Worm (Caenorhabditis elegans) whole organism, young adult: ENCODE results near the gene rpa-1.
A peak's percentile ranks its signal among the peaks of the same experiment; 100 is the strongest.

ENCODE experiments used
- F57C9.4 ChIP-seq: sonication (generic microtip); optimal IDR thresholded peaks from 2 replicates; lab custom pipeline; 2017; ENCODE audit warnings: mild to moderate bottlenecking, missing genetic modification characterization, missing compliant biosample characterization
- K12H6.12 ChIP-seq: fragments of 200-800 bp; sonication (Bioruptor generic); optimal IDR thresholded peaks from 2 replicates; lab custom pipeline; 2018; ENCODE audit warnings: mild to moderate bottlenecking, missing genetic modification characterization, missing compliant biosample characterization
- T26A5.8 ChIP-seq: sonication (generic microtip); optimal IDR thresholded peaks from 2 replicates; lab custom pipeline; 2016; ENCODE audit warnings: missing genetic modification characterization, missing compliant biosample characterization
- Y53F4B.3 ChIP-seq: fragments of 200-800 bp; sonication (Bioruptor generic); IDR thresholded peaks from 2 replicates; pipeline ENCODE4 v1.3.6; 2022; ENCODE audit warnings: missing genetic modification reagents, missing genetic modification characterization, missing compliant biosample characterization
- ZK185.1 ChIP-seq: sonication (generic microtip); optimal IDR thresholded peaks from 2 replicates; lab custom pipeline; 2016; ENCODE audit warnings: mild to moderate bottlenecking, missing genetic modification characterization, missing compliant biosample characterization; ENCODE audit not compliant: poor library complexity, severe bottlenecking
- attf-6 ChIP-seq: fragments of 200-800 bp; sonication (Bioruptor generic); IDR thresholded peaks from 2 replicates; pipeline ENCODE4 v1.3.6; 2022; ENCODE audit warnings: missing genetic modification reagents, missing genetic modification characterization, missing compliant biosample characterization
- cebp-1 ChIP-seq, 2 experiments: fragments of 200-800 bp in 1 of 2; sonication (Bioruptor generic) in 1 of 2; sonication (generic microtip) in 1 of 2; IDR thresholded peaks in 1 of 2; optimal IDR thresholded peaks in 1 of 2; 2 replicates each; pipeline versions ENCODE4 v1.3.6 to Lab custom; 2017 to 2022; ENCODE audit warnings: missing compliant biosample characterization in 2 of 2, missing genetic modification characterization in 2 of 2, mild to moderate bottlenecking in 1 of 2, missing genetic modification reagents in 1 of 2, moderate library complexity in 1 of 2
- ceh-40 ChIP-seq: fragments of 200-800 bp; sonication (Bioruptor generic); IDR thresholded peaks from 2 replicates; pipeline ENCODE4 v1.3.6; 2022; ENCODE audit warnings: missing genetic modification characterization, missing compliant biosample characterization
- dox-1 ChIP-seq: fragments of 200-800 bp; sonication (Bioruptor generic); IDR thresholded peaks from 2 replicates; pipeline ENCODE4 v1.3.6; 2022; ENCODE audit warnings: missing genetic modification reagents, missing genetic modification characterization, missing compliant biosample characterization
- dpl-1 ChIP-seq: fragments of 150-350 bp; optimal IDR thresholded peaks from 2 replicates; lab custom pipeline; 2014; ENCODE audit warnings: missing biosample characterization, missing genetic modification reagents, missing genetic modification characterization
- ekl-4 ChIP-seq: fragments of 200-800 bp; sonication (Bioruptor generic); IDR thresholded peaks from 2 replicates; pipeline ENCODE4 v1.3.6; 2022; ENCODE audit warnings: missing genetic modification reagents, missing genetic modification characterization, missing compliant biosample characterization
- ets-4 ChIP-seq: fragments of 200-800 bp; sonication (Bioruptor generic); optimal IDR thresholded peaks from 2 replicates; lab custom pipeline; 2018; ENCODE audit warnings: mild to moderate bottlenecking, missing genetic modification characterization, missing compliant biosample characterization
- let-607 ChIP-seq, 2 experiments: fragments of 200-800 bp in 1 of 2; sonication (Bioruptor generic) in 1 of 2; sonication (generic microtip) in 1 of 2; optimal IDR thresholded peaks; 2 replicates each; lab custom pipeline; 2016 to 2018; ENCODE audit warnings: mild to moderate bottlenecking in 2 of 2, missing compliant biosample characterization in 2 of 2, missing genetic modification characterization in 2 of 2, moderate library complexity in 2 of 2, missing genotype in 1 of 2
- lsl-1 ChIP-seq: fragments of 200-800 bp; sonication (Bioruptor generic); optimal IDR thresholded peaks from 2 replicates; lab custom pipeline; 2018; ENCODE audit warnings: mild to moderate bottlenecking, missing genetic modification characterization, moderate library complexity, missing compliant biosample characterization
- nfya-2 ChIP-seq: fragments of 200-800 bp; sonication (Bioruptor generic); IDR thresholded peaks from 2 replicates; pipeline ENCODE4 v1.3.6; 2022; ENCODE audit warnings: missing genetic modification reagents, missing genetic modification characterization, missing compliant biosample characterization
- nhr-120 ChIP-seq: fragments of 200-800 bp; sonication (Bioruptor generic); IDR thresholded peaks from 2 replicates; pipeline ENCODE4 v1.3.6; 2022; ENCODE audit warnings: missing genetic modification characterization, missing compliant biosample characterization
- nhr-80 ChIP-seq: sonication (generic microtip); optimal IDR thresholded peaks from 2 replicates; lab custom pipeline; 2016; ENCODE audit warnings: missing genetic modification characterization, missing compliant biosample characterization
- pbrm-1 ChIP-seq: fragments of 200-800 bp; sonication (Bioruptor generic); IDR thresholded peaks from 2 replicates; pipeline ENCODE4 v1.3.6; 2022; ENCODE audit warnings: missing genetic modification reagents, missing genetic modification characterization, missing compliant biosample characterization
- snpc-3.4 ChIP-seq: sonication (generic microtip); optimal IDR thresholded peaks from 2 replicates; lab custom pipeline; 2017; ENCODE audit warnings: missing genetic modification characterization, mild to moderate bottlenecking, missing compliant biosample characterization, antibody characterized with exemption, moderate library complexity, missing genotype, missing genetic modification reagents
- xnd-1 ChIP-seq: sonication (generic microtip); optimal IDR thresholded peaks from 2 replicates; lab custom pipeline; 2016; ENCODE audit warnings: missing genotype, missing genetic modification reagents, missing genetic modification characterization, missing compliant biosample characterization
- zfh-2 ChIP-seq: fragments of 200-800 bp; sonication (Bioruptor generic); conservative IDR thresholded peaks from 2 replicates; pipeline ENCODE4 v1.3.6; 2022; ENCODE audit warnings: missing genetic modification reagents, missing genetic modification characterization, missing compliant biosample characterization
- ztf-28 ChIP-seq: fragments of 200-800 bp; sonication (Bioruptor generic); IDR thresholded peaks from 2 replicates; pipeline ENCODE4 v1.3.6; 2022; ENCODE audit warnings: missing genetic modification reagents, missing genetic modification characterization, missing compliant biosample characterization

Gene rpa-1

DNA sequence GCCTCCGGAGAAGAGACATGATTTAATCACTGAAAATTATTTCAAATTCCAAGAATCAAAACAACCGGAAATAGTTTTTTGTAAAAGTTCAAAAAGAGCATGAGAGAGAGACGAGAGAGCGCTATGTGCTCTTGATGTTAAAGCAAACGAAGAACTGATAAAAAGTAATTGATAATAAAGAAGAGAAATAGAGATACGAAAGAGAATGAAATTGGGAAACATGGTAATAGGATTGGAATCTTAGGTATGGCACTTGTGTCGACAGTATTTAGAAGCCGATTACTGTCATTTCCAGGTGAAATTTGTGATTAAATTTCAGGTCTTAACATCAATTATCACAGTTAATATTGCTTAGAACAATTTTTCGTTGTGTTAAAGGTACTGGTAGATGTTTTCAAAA, 29.5 kb downstream of the rpa-1 start, which contains the start of gene nhx-2:
nhx-2 (minus strand) TSS at position 29 of the 400 bp plus-strand sequence.
- no peak for TF ChIP-seq ceh-40 (GFP tag; lab: Robert Waterston, UW)
- TF ChIP-seq nhr-120 (GFP tag; lab: Robert Waterston, UW), result no peak
- TF ChIP-seq nhr-80 (tag; lab: Kevin White, UChicago), result peak; percentile 82

- TF ChIP-seq dox-1 (GFP tag; lab: Robert Waterston, UW) (no peak), nhr-80 (tag; lab: Kevin White, UChicago) (peak; percentile 62)
- TF ChIP-seq, all 124 proteins: peak for 1
Observed at ce11 chrII:7694745-7695144, 30.4 kb downstream of the rpa-1 start.

DNA sequence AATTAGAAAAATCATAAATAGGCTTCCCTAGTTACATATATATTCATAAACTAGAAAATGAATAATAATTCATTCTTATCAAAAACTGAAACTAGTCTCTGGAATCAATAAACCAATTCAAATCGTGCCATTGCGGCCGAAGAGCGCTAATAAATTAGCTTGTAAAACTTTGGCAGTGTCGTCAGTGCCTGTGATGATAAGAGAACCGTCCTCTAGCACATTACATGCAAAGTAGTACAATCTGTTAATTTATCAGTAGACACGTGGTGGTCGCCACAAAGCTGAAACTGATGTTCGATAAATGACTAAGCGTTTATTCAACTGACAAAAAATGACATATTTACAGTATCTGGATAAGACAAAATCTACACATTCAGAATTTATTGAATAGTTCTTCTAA, 31.3 kb downstream of the rpa-1 start:
- TF ChIP-seq T26A5.8 (tag; lab: Kevin White, UChicago) (no peak), ets-4 (GFP tag; lab: Kevin White, UChicago) (peak; percentile 55), nhr-80 (tag; lab: Kevin White, UChicago) (peak; percentile 97), let-607 (tag; optimal IDR thresholded peaks at IDR 0.05; lab: Kevin White, UChicago) (peak; percentile 84 to 85)
- TF ChIP-seq, all 124 proteins: peak for 3

DNA sequence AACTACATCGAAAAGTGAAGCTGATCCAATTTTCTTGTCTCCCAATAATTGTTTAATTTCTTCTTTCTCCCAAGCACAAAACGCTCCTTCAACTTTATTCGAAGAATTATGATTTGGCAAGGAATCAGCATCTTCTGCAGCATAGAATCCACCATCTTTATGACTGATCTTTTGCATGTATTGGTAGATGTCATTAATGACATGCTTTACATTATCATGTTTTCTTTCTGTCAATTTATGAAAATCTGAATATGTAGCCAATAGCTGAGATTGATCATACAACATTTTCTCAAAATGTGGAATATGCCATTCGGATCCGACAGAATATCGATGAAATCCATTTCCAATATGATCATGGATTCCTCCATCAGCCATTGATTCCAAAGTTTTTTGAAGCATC, 32.8 kb downstream of the rpa-1 start:
- no peak for TF ChIP-seq nfya-2 (GFP tag; lab: Robert Waterston, UW)

- no peak for TF ChIP-seq ekl-4 (GFP tag; lab: Robert Waterston, UW)
- no peak for TF ChIP-seq Y53F4B.3
- no peak for TF ChIP-seq ztf-28
- TF ChIP-seq attf-6, result no peak
- no peak for TF ChIP-seq pbrm-1 (GFP tag; lab: Robert Waterston, UW)
- no peak for TF ChIP-seq let-607 (tag; optimal IDR thresholded peaks at IDR 0.05; lab: Kevin White, UChicago)
- TF ChIP-seq zfh-2 (GFP tag; lab: Robert Waterston, UW), result no peak
Observed at ce11 chrII:7698406-7698805, 34.0 kb downstream of the rpa-1 start, which contains the start of gene B0495.5. Gene B0495.5, minus strand, starts transcription at chrII:7698506.

DNA sequence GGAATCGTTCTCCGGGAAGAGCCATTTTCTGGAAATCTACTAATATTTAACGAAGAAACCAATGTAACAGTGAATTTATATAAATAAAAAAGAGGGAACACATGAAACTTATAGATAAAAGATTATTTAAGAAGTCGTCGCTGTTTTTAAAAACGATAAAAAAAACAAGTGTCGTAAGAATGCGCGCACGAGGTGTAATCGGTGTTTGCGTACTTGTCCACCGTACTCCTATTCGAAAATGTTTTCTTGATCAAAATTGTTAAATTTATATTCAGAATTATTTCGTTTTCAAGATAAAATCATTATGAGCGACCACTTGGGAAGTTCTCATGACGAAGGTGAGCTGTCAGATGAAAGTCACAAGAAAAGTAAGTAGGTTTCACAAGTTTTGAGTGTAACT, 34.6 kb downstream of the rpa-1 start, which contains the start of the genes moa-2 and cdk-11.1:
moa-2 (minus strand) TSS at position 25 of the 400 bp plus-strand sequence.
cdk-11.1 (plus strand) TSS at position 227 of the 400 bp plus-strand sequence.
- TF ChIP-seq lsl-1 (GFP tag; lab: Kevin White, UChicago), result peak; percentile 49
- no peak for TF ChIP-seq K12H6.12 (tag; lab: Kevin White, UChicago)
- TF ChIP-seq dpl-1 (GFP tag; lab: Kevin White, UChicago), result no peak

DNA sequence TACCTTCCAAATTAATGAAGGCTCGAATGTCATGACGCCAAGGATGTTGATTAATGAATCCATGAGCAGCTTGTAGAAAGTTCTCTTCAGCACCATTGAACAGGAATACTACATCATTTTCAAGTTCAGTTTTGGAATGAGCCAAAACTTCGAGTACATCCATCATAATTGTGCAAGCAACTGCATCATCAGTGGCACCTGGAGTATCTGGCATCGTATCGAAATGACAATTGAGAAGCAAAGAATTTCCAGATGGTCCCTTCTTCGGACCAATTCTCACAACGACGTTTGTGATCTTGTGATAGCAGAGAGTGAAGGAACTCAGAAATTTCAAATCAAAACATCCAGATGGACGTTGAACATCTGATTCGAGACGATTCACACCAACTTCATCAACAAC, 40.0 kb downstream of the rpa-1 start:
- TF ChIP-seq F57C9.4 (tag; lab: Kevin White, UChicago), result no peak

DNA sequence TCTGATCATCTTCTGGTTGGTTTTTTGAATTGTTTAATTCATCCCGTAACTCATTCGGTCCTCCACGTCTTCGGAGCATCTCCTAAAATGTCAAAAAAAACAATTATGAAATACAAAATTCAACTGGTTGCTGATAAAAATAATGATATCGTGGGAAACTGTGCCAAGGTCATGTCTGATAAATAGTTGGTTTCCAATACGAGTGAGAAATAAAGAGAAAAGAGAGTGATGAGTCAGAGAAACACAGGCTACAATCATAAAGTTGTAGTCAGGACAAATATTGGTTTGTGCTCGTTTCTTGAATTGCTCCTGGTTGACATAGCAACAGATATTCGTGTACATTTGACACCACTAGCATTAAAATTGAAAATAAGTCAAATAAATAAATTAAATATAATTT, 40.8 kb downstream of the rpa-1 start, which contains the start of gene B0495.7:
B0495.7 (minus strand) TSS at position 82 of the 400 bp plus-strand sequence.
- TF ChIP-seq cebp-1 (GFP tag; IDR thresholded peaks at IDR 0.05; lab: Robert Waterston, UW) (no peak), cebp-1 (tag; optimal IDR thresholded peaks at IDR 0.05; lab: Kevin White, UChicago) (peak; percentile 46), snpc-3.4 (tag; lab: Kevin White, UChicago) (no peak), nhr-80 (tag; lab: Kevin White, UChicago) (peak; percentile 73)

- no peak for TF ChIP-seq ZK185.1
- no peak for TF ChIP-seq xnd-1
- TF ChIP-seq nfya-2 (GFP tag; lab: Robert Waterston, UW), result no peak
- no peak for TF ChIP-seq ceh-40 (GFP tag; lab: Robert Waterston, UW)
Observed at ce11 chrII:7707383-7707782, 43.0 kb downstream of the rpa-1 start, which contains the start of gene luc-7L. Gene luc-7L, minus strand, starts transcription at chrII:7707483.
